Worm (Caenorhabditis elegans) whole organism, late embryonic: Measurements from ENCODE around the gene marc-5.

ENCODE experiments used
- C08G9.2 ChIP-seq: sonication (generic microtip); optimal IDR thresholded peaks from 2 replicates; lab custom pipeline; 2016; ENCODE audit warnings: mild to moderate bottlenecking, missing genetic modification characterization, moderate library complexity, missing compliant biosample characterization
- C38D4.7 ChIP-seq: fragments of 200-800 bp; sonication (Bioruptor generic); optimal IDR thresholded peaks from 2 replicates; lab custom pipeline; 2018; ENCODE audit warnings: mild to moderate bottlenecking, missing genetic modification characterization, moderate library complexity, missing compliant biosample characterization
- K02D7.2 ChIP-seq: sonication (generic microtip); optimal IDR thresholded peaks from 2 replicates; lab custom pipeline; 2017; ENCODE audit warnings: mild to moderate bottlenecking, missing genetic modification characterization, missing compliant biosample characterization
- Y22D7AL.16 ChIP-seq: sonication (generic microtip); optimal IDR thresholded peaks from 2 replicates; lab custom pipeline; 2016; ENCODE audit warnings: missing genetic modification characterization, missing compliant biosample characterization
- ama-1 ChIP-seq: fragments of 150-350 bp; optimal IDR thresholded peaks from 2 replicates; lab custom pipeline; 2014
- ceh-18 ChIP-seq: sonication (generic microtip); optimal IDR thresholded peaks from 2 replicates; lab custom pipeline; 2016; ENCODE audit warnings: missing genetic modification characterization, missing compliant biosample characterization
- ceh-19 ChIP-seq: fragments of 200-800 bp; sonication (Bioruptor generic); optimal IDR thresholded peaks from 2 replicates; lab custom pipeline; 2018; ENCODE audit warnings: mild to moderate bottlenecking, missing genetic modification characterization, missing compliant biosample characterization
- ceh-22 ChIP-seq: sonication (generic microtip); optimal IDR thresholded peaks from 2 replicates; lab custom pipeline; 2017; ENCODE audit warnings: missing biosample characterization, missing genetic modification characterization
- ceh-24 ChIP-seq: sonication (generic microtip); optimal IDR thresholded peaks from 2 replicates; lab custom pipeline; 2016; ENCODE audit warnings: mild to moderate bottlenecking, missing genetic modification characterization, missing compliant biosample characterization
- ceh-30 ChIP-seq: fragments of 150-350 bp; optimal IDR thresholded peaks from 2 replicates; lab custom pipeline; 2014; ENCODE audit warnings: missing biosample characterization, missing genetic modification characterization
- ceh-31 ChIP-seq: sonication (generic microtip); optimal IDR thresholded peaks from 2 replicates; lab custom pipeline; 2016; ENCODE audit warnings: missing genetic modification characterization, missing compliant biosample characterization
- ceh-34 ChIP-seq: sonication (generic microtip); optimal IDR thresholded peaks from 2 replicates; lab custom pipeline; 2016; ENCODE audit warnings: mild to moderate bottlenecking, missing genetic modification characterization, missing compliant biosample characterization
- ceh-48 ChIP-seq: sonication (generic microtip); optimal IDR thresholded peaks from 2 replicates; lab custom pipeline; 2016; ENCODE audit warnings: missing genetic modification characterization, inconsistent platforms, missing compliant biosample characterization
- ceh-9 ChIP-seq: sonication (generic microtip); optimal IDR thresholded peaks from 2 replicates; lab custom pipeline; 2016; ENCODE audit warnings: mild to moderate bottlenecking, missing genetic modification characterization, inconsistent platforms, missing compliant biosample characterization
- dmd-4 ChIP-seq: sonication (generic microtip); optimal IDR thresholded peaks from 2 replicates; lab custom pipeline; 2016; ENCODE audit warnings: borderline replicate concordance, missing genetic modification characterization, missing compliant biosample characterization
- dve-1 ChIP-seq: sonication (generic microtip); optimal IDR thresholded peaks from 2 replicates; lab custom pipeline; 2017; ENCODE audit warnings: antibody characterized with exemption, mild to moderate bottlenecking, missing genetic modification characterization, missing compliant biosample characterization
- elt-2 ChIP-seq: sonication (generic microtip); optimal IDR thresholded peaks from 2 replicates; lab custom pipeline; 2016; ENCODE audit warnings: missing genetic modification reagents, missing genetic modification characterization, missing compliant biosample characterization
- elt-4 ChIP-seq: sonication (generic microtip); optimal IDR thresholded peaks from 2 replicates; lab custom pipeline; 2016; ENCODE audit warnings: missing genetic modification characterization, missing compliant biosample characterization
- eyg-1 ChIP-seq: sonication (generic microtip); optimal IDR thresholded peaks from 2 replicates; lab custom pipeline; 2016; ENCODE audit warnings: missing genotype, missing genetic modification characterization, missing compliant biosample characterization
- fkh-10 ChIP-seq: fragments of 150-350 bp; optimal IDR thresholded peaks from 2 replicates; lab custom pipeline; 2014; ENCODE audit warnings: missing biosample characterization, missing genetic modification reagents, missing genetic modification characterization
- fkh-6 ChIP-seq: sonication (generic microtip); optimal IDR thresholded peaks from 2 replicates; lab custom pipeline; 2016; ENCODE audit warnings: missing genetic modification characterization, missing compliant biosample characterization
- gmeb-2 ChIP-seq: sonication (generic microtip); optimal IDR thresholded peaks from 2 replicates; lab custom pipeline; 2016; ENCODE audit warnings: missing genetic modification characterization, inconsistent platforms, missing compliant biosample characterization
- hlh-30 ChIP-seq: sonication (generic microtip); optimal IDR thresholded peaks from 2 replicates; lab custom pipeline; 2017; ENCODE audit warnings: antibody characterized with exemption, missing genetic modification characterization, missing compliant biosample characterization; ENCODE audit not compliant: insufficient read depth
- hlh-6 ChIP-seq: sonication (generic microtip); optimal IDR thresholded peaks from 2 replicates; lab custom pipeline; 2016; ENCODE audit warnings: missing genotype, missing genetic modification characterization, missing compliant biosample characterization
- madf-2 ChIP-seq: sonication (generic microtip); optimal IDR thresholded peaks from 2 replicates; lab custom pipeline; 2017; ENCODE audit warnings: missing genetic modification characterization, missing compliant biosample characterization
- mec-3 ChIP-seq: sonication (generic microtip); optimal IDR thresholded peaks from 2 replicates; lab custom pipeline; 2016; ENCODE audit warnings: borderline replicate concordance, missing genetic modification characterization, missing compliant biosample characterization
- nfya-1 ChIP-seq: sonication (generic microtip); optimal IDR thresholded peaks from 2 replicates; lab custom pipeline; 2017; ENCODE audit warnings: missing genetic modification characterization, mild to moderate bottlenecking, missing compliant biosample characterization, antibody characterized with exemption, moderate library complexity
- nhr-232 ChIP-seq: sonication (generic microtip); optimal IDR thresholded peaks from 2 replicates; lab custom pipeline; 2016; ENCODE audit warnings: missing genetic modification characterization, missing compliant biosample characterization
- npax-4 ChIP-seq: sonication (generic microtip); optimal IDR thresholded peaks from 2 replicates; lab custom pipeline; 2016; ENCODE audit warnings: missing genetic modification characterization, missing compliant biosample characterization
- pax-1 ChIP-seq: fragments of 150-350 bp; optimal IDR thresholded peaks from 2 replicates; lab custom pipeline; 2014; ENCODE audit warnings: missing biosample characterization, missing genetic modification characterization
- pha-2 ChIP-seq: sonication (generic microtip); optimal IDR thresholded peaks from 2 replicates; lab custom pipeline; 2017; ENCODE audit warnings: mild to moderate bottlenecking, missing genetic modification characterization, missing compliant biosample characterization
- pha-4 ChIP-seq: fragments of 150-350 bp; optimal IDR thresholded peaks from 2 replicates; lab custom pipeline; 2018; ENCODE audit warnings: missing biosample characterization, missing genetic modification reagents, missing genetic modification characterization
- pros-1 ChIP-seq: fragments of 150-350 bp; optimal IDR thresholded peaks from 2 replicates; lab custom pipeline; 2014; ENCODE audit warnings: missing biosample characterization, missing genetic modification reagents, missing genetic modification characterization
- ref-2 ChIP-seq: sonication (generic microtip); optimal IDR thresholded peaks from 2 replicates; lab custom pipeline; 2016; ENCODE audit warnings: missing genetic modification characterization, missing compliant biosample characterization
- rnt-1 ChIP-seq: sonication (generic microtip); optimal IDR thresholded peaks from 2 replicates; lab custom pipeline; 2016; ENCODE audit warnings: missing genetic modification characterization, missing compliant biosample characterization
- sdc-2 ChIP-seq: sonication (generic microtip); optimal IDR thresholded peaks from 2 replicates; lab custom pipeline; 2016; ENCODE audit warnings: missing genotype, missing genetic modification characterization, missing compliant biosample characterization
- sox-2 ChIP-seq: fragments of 200-800 bp; sonication (Bioruptor generic); IDR thresholded peaks from 2 replicates; pipeline ENCODE4 v1.3.6; 2022; ENCODE audit warnings: missing genetic modification reagents, missing genetic modification characterization, missing compliant biosample characterization
- tbx-2 ChIP-seq: sonication (generic microtip); optimal IDR thresholded peaks from 2 replicates; lab custom pipeline; 2016; ENCODE audit warnings: missing genetic modification characterization, missing compliant biosample characterization
- tbx-7 ChIP-seq: sonication (generic microtip); optimal IDR thresholded peaks from 2 replicates; lab custom pipeline; 2016; ENCODE audit warnings: missing genotype, missing genetic modification characterization, missing compliant biosample characterization
- unc-42 ChIP-seq: sonication (generic microtip); optimal IDR thresholded peaks from 2 replicates; lab custom pipeline; 2016; ENCODE audit warnings: missing genotype, missing genetic modification characterization, missing compliant biosample characterization
- unc-55 ChIP-seq: sonication (generic microtip); optimal IDR thresholded peaks from 2 replicates; lab custom pipeline; 2017; ENCODE audit warnings: missing biosample characterization, missing genetic modification reagents, missing genetic modification characterization
- ztf-16 ChIP-seq: sonication (generic microtip); optimal IDR thresholded peaks from 2 replicates; lab custom pipeline; 2017; ENCODE audit warnings: missing genetic modification characterization, missing compliant biosample characterization

marc-5 gene

ce11 chrII:12341566-12342223 is 37.6 kb downstream of the marc-5 start:
- TF ChIP-seq dve-1 (tag; lab: Kevin White, UChicago) (no peak), ceh-19 (no peak), elt-2 (tag; lab: Kevin White, UChicago) (no peak), ceh-18 (tag; lab: Kevin White, UChicago) (no peak), ceh-9 (tag; lab: Kevin White, UChicago) (no peak), unc-42 (tag; lab: Kevin White, UChicago) (no peak), ceh-31 (tag; lab: Kevin White, UChicago) (no peak), pha-4 (tag; lab: Kevin White, UChicago) (no peak), eyg-1 (tag; lab: Kevin White, UChicago) (no peak), sox-2 (GFP tag; lab: Robert Waterston, UW) (no peak), fkh-6 (tag; lab: Kevin White, UChicago) (no peak), ref-2 (tag; lab: Kevin White, UChicago) (no peak), ceh-34 (no peak)

DNA sequence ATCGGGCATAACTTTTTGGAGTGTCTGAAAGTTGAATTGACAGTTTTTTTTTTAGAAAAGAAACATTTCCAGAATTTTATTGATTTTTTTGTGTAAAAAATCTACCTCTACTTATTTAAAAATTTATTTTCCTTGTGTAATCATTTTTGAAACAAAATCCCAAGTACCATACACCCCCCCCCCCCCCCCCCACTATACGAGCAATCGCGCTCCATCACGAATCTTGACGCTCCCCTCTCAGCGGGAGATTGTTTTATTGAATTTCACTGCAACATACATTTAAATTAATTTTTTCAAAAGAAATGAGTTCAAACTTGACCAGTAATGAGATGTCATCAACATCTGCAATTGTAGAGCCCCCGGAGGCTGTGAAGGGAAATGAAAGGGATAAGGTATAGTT is 39.7 kb downstream of the marc-5 start, which contains the start of gene sop-2:
Gene sop-2 (plus strand): TSS at position 301 of the 400 bp plus-strand sequence.
- TF ChIP-seq pax-1: no peak
- TF ChIP-seq pha-4 (tag; lab: Kevin White, UChicago): no peak
- TF ChIP-seq ref-2 (tag; lab: Kevin White, UChicago): no peak
- TF ChIP-seq tbx-7 (tag; lab: Kevin White, UChicago): no peak
- TF ChIP-seq ceh-31 (tag; lab: Kevin White, UChicago): no peak
- no peak for TF ChIP-seq C08G9.2 (tag; lab: Kevin White, UChicago)
- TF ChIP-seq dve-1 (tag; lab: Kevin White, UChicago): no peak
- no peak for TF ChIP-seq nhr-232 (tag; lab: Kevin White, UChicago)
- TF ChIP-seq ceh-48 (tag; lab: Kevin White, UChicago): no peak

ce11 chrII:12339152-12339551 is 40.2 kb downstream of the marc-5 start:
- TF ChIP-seq rnt-1 (tag; lab: Kevin White, UChicago) (peak; percentile 7), mec-3 (tag; lab: Kevin White, UChicago) (no peak), ztf-16 (tag; lab: Kevin White, UChicago) (no peak), sdc-2 (tag; lab: Kevin White, UChicago) (no peak), ceh-9 (tag; lab: Kevin White, UChicago) (no peak), C38D4.7 (GFP tag; lab: Kevin White, UChicago) (no peak), Y22D7AL.16 (tag; lab: Kevin White, UChicago) (no peak), ceh-22 (tag; lab: Kevin White, UChicago) (no peak), ama-1 (lab: Kevin White, UChicago) (no peak), nfya-1 (tag; lab: Kevin White, UChicago) (peak; percentile 100), fkh-10 (GFP tag; lab: Kevin White, UChicago) (no peak), ceh-30 (no peak), dmd-4 (tag; lab: Kevin White, UChicago) (no peak), elt-2 (tag; lab: Kevin White, UChicago) (peak; percentile 12), elt-4 (no peak), sox-2 (GFP tag; lab: Robert Waterston, UW) (no peak), ceh-48 (tag; lab: Kevin White, UChicago) (peak; percentile 11), ref-2 (tag; lab: Kevin White, UChicago) (peak; percentile 53), ceh-31 (tag; lab: Kevin White, UChicago) (peak; percentile 55), ceh-18 (tag; lab: Kevin White, UChicago) (peak; percentile 2), madf-2 (tag; lab: Kevin White, UChicago) (peak; percentile 21), pha-2 (tag; lab: Kevin White, UChicago) (no peak), hlh-6 (tag; lab: Kevin White, UChicago) (no peak), eyg-1 (tag; lab: Kevin White, UChicago) (peak; percentile 1), pros-1 (tag; lab: Kevin White, UChicago) (peak; percentile 12), hlh-30 (tag; lab: Kevin White, UChicago) (peak; percentile 85), unc-42 (tag; lab: Kevin White, UChicago) (peak; percentile 86), ceh-34 (peak; percentile 30), unc-55 (GFP tag; lab: Kevin White, UChicago) (peak; percentile 28), ceh-24 (no peak), tbx-2 (tag; lab: Kevin White, UChicago) (peak; percentile 58), K02D7.2 (tag; lab: Kevin White, UChicago) (no peak), gmeb-2 (tag; lab: Kevin White, UChicago) (no peak), npax-4 (tag; lab: Kevin White, UChicago) (no peak)
